Worm (Caenorhabditis elegans) whole organism, L4/young adult: ENCODE results near the gene lnkn-1.

ENCODE experiments used
- W03F9.2 ChIP-seq: fragments of 150-350 bp; optimal IDR thresholded peaks from 2 replicates; lab custom pipeline; 2014; ENCODE audit warnings: missing biosample characterization, missing genetic modification characterization
- dao-5 ChIP-seq: sonication (generic microtip); optimal IDR thresholded peaks from 2 replicates; lab custom pipeline; 2016; ENCODE audit warnings: missing genotype, missing genetic modification characterization, moderate library complexity, missing compliant biosample characterization
- him-1 ChIP-seq: sonication (generic microtip); optimal IDR thresholded peaks from 2 replicates; lab custom pipeline; 2016; ENCODE audit warnings: missing genotype, missing genetic modification reagents, missing genetic modification characterization, missing compliant biosample characterization

DNA sequence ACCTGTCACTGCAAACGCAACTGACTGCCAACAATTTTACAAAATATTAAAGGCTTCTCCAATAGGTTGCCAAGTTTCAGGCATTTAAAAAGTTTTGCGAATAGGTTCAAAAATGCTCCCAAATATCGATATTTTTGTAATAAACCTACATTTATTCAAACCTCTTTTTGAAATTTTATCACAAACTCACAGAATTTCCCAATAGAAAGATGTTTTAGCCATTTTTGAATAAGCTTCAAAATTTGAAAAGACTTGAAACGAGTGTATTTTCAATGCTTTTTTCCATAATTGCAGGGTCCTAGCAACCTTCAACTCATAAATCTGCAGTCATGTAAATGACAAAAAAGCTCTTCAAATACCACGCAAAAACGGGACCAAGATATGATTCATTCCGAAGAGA lies 7.7 kb upstream of the lnkn-1 start:
- TF ChIP-seq him-1 (tag; lab: Kevin White, UChicago): no peak
- TF ChIP-seq dao-5 (tag; lab: Kevin White, UChicago): no peak
- no peak for TF ChIP-seq W03F9.2 (tag; lab: Kevin White, UChicago)
